Fruit fly (Drosophila melanogaster) S2 (cell line): Measurements from ENCODE around the gene CG6610.

ENCODE experiments used
- CG8478 ChIP-seq: fragments of >200 bp; optimal IDR thresholded peaks from 2 replicates; lab custom pipeline; 2018
- CTCF ChIP-seq, 2 experiments: fragments of >200 bp; optimal IDR thresholded peaks; 2 replicates each; lab custom pipeline; 2018

dm6 chr3L:6065881-6066389 is 9.4 kb upstream of the CG6610 start, which contains the start of gene CG42269:
- TF ChIP-seq CG8478, result no peak
- TF ChIP-seq CTCF (optimal IDR thresholded peaks at IDR 0.05; lab: Kevin White, UChicago), result no peak
